Fruit fly (Drosophila melanogaster) whole organism, prepupa: ENCODE data around the gene CG31139.

Experiments used
- CG10669 ChIP-seq: fragments of 200-800 bp; sonication (Bioruptor generic); optimal IDR thresholded peaks from 3 replicates; lab custom pipeline; 2018; ENCODE audit warnings: missing biosample characterization, mild to moderate bottlenecking, missing genetic modification characterization, moderate library complexity
- CG8119 ChIP-seq: fragments of 200-800 bp; sonication (Bioruptor generic); IDR thresholded peaks from 3 replicates; pipeline ENCODE4 v1.3.6; 2022; ENCODE audit warnings: missing biosample characterization, missing genetic modification characterization
- CG8319 ChIP-seq: fragments of 200-800 bp; sonication (Bioruptor generic); optimal IDR thresholded peaks from 3 replicates; lab custom pipeline; 2016; ENCODE audit warnings: missing biosample characterization, missing genetic modification characterization
- Eip75B ChIP-seq: fragments of 200-800 bp; sonication (Bioruptor generic); optimal IDR thresholded peaks from 3 replicates; lab custom pipeline; 2016; ENCODE audit warnings: missing biosample characterization, missing genetic modification characterization
- Gug ChIP-seq: fragments of 200-800 bp; sonication (Bioruptor generic); IDR thresholded peaks from 2 replicates; pipeline ENCODE4 v1.3.6; 2022; ENCODE audit warnings: missing biosample characterization, missing genetic modification characterization
- dsx ChIP-seq: fragments of 200-800 bp; optimal IDR thresholded peaks from 3 replicates; lab custom pipeline; 2019; ENCODE audit warnings: missing biosample characterization, mild to moderate bottlenecking, missing genetic modification characterization, moderate library complexity; ENCODE audit not compliant: poor library complexity, severe bottlenecking
- salr ChIP-seq, 2 experiments: fragments of 200-800 bp; sonication (Bioruptor generic); optimal IDR thresholded peaks; 3 replicates each; lab custom pipeline; 2016 to 2018; ENCODE audit warnings: missing biosample characterization in 2 of 2, missing genetic modification characterization in 2 of 2, mild to moderate bottlenecking in 1 of 2

- TF ChIP-seq salr (GFP tag; optimal IDR thresholded peaks at IDR 0.05; lab: Kevin White, UChicago) (no peak), dsx (GFP tag; lab: Kevin White, UChicago) (no peak), Eip75B (GFP tag; lab: Kevin White, UChicago) (no peak), CG8319 (GFP tag; lab: Kevin White, UChicago) (no peak), CG8119 (GFP tag; lab: Robert Waterston, UW) (no peak), CG10669 (GFP tag; lab: Kevin White, UChicago) (no peak), Gug (GFP tag; lab: Robert Waterston, UW) (no peak)
Observed at dm6 chr3R:22770207-22770606, 21.4 kb upstream of the CG31139 start, which contains the start of gene CG43093.
